Fruit fly (Drosophila melanogaster): ENCODE data around the gene CG32221.

Gene CG32221

DNA sequence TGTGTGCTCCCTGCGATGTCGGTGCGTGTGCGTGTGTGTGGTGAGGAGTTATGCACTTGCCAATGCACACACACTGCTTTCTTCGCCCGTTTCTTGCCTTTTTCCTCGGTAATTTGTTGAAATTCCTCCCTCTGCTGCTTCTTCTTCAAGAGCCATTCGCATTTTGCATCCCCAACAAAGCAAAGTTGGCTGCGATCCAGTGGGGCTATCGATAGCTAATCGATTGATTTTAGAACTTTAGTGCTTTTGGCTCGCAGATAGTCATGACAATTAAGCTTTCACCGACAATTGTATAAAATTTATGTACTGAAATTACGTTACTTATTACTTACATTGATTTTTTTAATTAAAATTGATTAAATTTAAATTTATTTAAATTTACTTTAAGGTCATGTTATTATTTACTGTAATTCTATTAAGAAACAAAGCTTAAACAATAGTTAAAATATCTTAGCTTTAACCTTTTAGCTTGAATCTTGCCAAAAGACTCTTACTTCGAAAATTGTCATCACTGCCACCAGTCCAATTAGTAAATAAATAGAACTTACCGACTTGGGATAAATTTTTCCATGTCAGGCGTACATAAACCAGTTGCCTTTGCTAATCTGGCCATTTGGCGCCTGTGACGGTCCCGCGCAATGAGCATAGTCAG is at the start of gene CG32221, which contains the start of gene trc:
TSS of gene CG32221 (plus strand) at position 528 of the 652 bp plus-strand sequence.
TSS of gene trc (minus strand) at position 162 of the 652 bp plus-strand sequence.
- TF ChIP-seq noc (tag; optimal IDR thresholded peaks at IDR 0.05) = no peak

DNA sequence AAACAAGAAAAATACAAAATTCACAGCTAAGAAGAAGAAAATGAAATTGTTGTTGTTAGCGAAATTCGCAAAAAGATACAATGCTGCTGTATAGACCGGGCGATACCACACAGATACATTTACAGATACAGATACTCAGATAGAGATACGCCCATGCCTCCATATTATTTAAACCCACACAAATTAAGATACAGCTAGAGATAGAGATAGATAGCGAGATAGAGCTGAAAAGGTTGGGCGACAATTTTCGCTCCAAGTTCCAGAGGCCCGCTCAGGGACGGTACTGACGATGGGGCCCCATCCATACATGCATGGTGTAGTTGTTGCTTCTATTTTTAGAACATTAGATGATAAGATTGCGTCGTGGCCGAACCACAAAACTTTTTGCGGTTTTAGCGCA is 46.8 kb upstream of the CG32221 start:
- peak; percentile 53 for TF ChIP-seq noc (tag; optimal IDR thresholded peaks at IDR 0.05)

DNA sequence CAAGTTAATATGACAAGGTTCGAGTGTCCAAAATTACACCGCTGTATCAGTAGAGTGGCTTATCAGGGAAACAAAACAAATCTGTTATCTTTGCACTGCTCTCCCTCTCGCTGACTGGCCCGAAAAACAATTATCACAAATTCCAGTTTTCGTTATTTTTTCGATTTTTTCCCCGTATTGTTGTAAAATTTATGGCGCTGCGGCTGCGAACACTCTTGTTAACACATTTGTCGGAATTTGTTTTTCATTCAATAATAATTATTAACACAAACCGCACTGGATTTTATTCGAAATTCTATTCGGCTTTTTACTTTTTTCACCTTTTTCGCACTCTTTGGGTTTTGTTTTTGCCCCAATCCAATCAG is 43.9 kb upstream of the CG32221 start:
- TF ChIP-seq noc (tag; optimal IDR thresholded peaks at IDR 0.05) = no peak

DNA sequence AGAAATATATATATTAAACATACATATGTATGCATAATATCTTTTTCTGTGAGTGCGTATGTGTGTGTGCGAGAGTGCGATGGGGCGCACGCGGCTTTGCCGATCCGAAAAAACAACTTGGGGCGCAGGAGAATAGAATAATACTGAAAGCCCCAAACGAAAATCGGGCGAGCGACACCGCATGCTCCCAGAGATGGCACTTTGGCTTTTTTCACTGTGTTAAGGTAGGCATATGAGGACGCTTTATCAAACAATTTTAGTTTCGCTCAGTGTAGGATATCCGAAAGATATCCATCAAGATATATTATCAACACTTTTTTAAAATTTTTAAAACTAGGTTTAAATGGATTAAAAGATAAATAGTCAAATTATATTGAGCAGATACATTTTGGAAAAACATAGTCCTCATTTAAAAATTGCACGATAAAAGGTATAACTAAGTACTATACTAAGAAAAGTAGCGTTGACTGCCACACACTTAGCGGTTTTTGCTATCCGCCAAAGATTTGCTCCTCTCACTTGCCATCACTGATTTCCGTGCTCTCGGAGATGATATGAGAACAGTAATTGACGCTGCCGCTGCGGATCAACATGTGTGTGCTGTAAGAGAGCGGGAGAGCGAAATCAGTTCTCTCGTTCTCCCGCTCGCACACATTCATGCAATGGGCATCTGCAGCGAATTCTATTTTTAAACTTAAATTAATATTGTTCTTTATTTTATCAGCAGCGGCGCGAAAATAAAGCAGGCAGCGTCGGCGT is 43.4 kb upstream of the CG32221 start:
- TF ChIP-seq noc (tag; optimal IDR thresholded peaks at IDR 0.05) = peak; percentile 75

DNA sequence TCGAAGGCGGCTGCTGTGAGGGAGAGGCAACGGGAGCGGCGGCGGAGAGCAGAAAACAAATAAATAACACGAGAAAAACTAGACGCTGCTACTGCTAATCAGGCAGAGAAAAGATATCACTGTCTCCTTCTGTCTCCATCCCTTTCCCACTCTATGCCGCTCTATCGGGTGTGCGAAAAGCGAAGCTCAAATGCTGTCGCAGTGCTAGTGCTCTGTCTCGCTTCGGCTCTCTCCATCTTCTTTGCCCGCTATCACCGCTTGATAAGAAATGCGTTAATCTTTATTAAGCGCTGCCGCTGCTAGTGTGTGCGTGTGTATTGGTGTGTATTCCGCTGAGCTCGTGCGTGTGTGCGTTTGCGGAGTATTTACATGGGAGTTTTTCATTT is 42.8 kb upstream of the CG32221 start:
- peak; percentile 45 for TF ChIP-seq noc (tag; optimal IDR thresholded peaks at IDR 0.05)

DNA sequence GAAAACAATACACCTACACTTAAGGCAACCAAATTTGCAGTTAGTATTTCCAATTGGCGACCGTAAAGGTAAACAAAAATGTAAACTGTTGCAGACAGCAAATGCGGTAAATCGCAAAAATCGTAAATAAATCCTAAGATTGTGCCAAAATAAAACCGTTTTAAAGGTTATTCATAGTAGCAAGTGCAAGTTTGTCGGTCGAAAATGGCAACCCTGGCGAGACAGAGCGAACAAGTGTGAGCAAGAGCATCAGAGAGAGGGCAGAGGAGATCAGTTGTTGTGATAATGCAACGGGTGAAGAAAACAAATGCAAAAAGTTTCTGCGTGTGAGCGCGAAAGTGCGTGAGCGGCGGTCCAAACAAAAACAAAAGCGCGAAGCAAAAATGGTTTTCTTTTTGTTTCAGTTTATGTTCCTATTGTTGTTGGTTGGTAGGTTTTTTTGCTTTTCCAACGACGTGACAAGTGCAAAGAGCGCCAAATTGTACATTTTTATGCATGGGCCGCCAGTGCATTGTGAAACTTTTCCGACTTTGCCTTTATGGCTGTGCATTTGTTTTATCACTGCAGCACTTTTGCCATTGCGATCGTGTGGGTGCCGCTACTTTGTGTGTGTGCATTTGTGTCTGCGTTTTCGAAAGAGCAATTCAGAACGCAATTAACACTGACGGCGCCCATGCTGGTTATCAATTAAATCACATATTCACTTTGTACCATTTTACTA is 41.6 kb upstream of the CG32221 start:
- TF ChIP-seq noc (tag; optimal IDR thresholded peaks at IDR 0.05) = no peak

DNA sequence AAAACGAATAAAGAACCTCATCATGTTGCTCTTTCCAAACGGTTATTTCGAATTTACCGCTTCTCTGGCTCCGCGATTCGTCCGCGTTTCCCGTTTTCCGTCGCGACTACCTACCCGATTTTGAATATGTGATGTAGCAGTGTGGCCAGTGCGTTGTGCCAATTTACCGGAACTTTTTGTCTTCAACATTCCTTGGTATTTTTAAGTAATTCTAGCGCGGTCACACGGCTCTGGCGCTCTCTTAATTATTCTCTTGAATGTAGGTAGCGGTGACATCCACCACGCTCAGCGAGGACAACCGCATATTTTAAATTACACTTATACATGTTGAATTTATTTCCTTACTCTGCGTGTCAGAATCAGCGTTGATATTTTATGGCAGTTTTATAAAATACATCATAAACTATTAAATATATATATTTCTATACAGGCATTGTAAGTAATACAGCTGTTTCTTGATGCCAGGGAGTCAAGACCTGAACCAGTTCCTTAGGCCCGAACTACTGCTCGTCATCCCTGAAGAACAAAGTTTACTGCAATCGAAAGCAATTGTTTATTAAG is 41.0 kb upstream of the CG32221 start, which contains the start of the genes CG42637, Gyc76C and SREBP:
TSS of gene CG42637 (minus strand) at position 132 of the 561 bp plus-strand sequence.
TSS of gene Gyc76C (minus strand) at position 132 of the 561 bp plus-strand sequence.
TSS of gene SREBP (plus strand) at position 498 of the 561 bp plus-strand sequence.
- no peak for TF ChIP-seq noc (tag; optimal IDR thresholded peaks at IDR 0.05)

DNA sequence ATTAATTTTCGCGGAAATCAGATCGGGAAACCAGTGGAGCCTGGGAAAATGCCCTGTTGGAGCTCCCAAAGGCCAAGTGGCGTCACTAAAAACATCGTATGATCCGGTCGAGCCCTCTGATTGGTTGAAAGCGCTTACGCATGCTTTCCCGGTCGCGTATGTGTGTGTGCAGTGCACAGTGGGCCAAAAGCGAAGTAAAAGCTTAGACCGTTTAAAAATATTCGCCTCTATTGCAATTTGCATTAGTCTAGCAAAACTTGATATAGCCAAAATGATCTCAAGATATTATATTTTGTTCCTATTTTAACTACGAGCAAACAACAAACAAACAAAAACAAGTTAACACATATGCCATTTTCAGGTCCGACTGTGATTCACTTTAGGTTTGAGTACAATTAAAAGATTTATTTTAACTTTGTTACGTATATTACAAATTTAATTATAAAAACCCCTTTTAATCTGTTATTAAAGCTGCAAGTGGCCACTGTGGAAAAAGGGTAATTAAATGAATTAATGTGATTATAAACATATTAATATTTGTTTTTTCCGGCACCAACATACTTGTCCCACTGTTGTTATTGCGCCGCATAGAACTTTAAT is 40.2 kb upstream of the CG32221 start:
- TF ChIP-seq noc (tag; optimal IDR thresholded peaks at IDR 0.05) = peak; percentile 94

DNA sequence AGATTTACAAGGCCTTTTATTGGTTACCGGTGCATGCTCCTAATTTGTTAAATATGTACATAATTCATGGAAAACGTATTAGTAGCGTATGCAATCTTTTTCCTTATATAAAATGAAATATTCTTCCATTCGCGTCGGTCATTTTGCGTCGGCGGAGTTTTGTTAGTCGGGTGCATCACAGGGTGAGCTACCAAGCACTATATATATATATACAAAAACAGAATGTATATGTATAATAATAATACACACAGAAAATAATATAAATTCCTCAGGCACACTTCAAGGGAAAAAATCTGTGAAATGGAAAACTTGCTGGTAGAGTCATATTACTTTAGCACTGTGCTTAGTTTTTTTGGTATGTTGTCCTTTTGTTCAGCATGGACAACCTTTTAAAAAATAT is 35.5 kb upstream of the CG32221 start, which contains the start of gene Ir76a:
TSS of gene Ir76a (plus strand) at position 301 of the 400 bp plus-strand sequence.
- TF ChIP-seq noc (tag; optimal IDR thresholded peaks at IDR 0.05) = no peak

DNA sequence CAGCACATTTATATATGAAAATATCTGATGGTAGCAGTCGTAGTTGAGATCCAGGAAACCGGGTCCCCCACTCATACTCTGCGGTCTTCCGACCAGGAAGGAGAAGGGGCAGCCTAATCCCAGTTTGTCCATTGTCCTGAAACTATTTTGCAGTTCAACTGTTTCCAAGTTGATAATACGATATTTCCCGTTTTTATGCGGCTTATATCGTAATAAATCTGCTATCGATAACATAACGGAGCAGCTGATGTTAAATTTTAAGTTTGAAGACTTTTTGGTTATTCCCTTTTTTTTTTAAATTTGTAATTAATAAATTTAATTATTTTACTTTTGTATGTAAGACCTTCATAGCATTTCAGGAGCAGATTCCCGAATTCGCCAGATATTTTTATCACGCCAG is 33.4 kb upstream of the CG32221 start, which contains the start of gene CG14102:
TSS of gene CG14102 (minus strand) at position 187 of the 400 bp plus-strand sequence.
- no peak for TF ChIP-seq noc (tag; optimal IDR thresholded peaks at IDR 0.05)

DNA sequence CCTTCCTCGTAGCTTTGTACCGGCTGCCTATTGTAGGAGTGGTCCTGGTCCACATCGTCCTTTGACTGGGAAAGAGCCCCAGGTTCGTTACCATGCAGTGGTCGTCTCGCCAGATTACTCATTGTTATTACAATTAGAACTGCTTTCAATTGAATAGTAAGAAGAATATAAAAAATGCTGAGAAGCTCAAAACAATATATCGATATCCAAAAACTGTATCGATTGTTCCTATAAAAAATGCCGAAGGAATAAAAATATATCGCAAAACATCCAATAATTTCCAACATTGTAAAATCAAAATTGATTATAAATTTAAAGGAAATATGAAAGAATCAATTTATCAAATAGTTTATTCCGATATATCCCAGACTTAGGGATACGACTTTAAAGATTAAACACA is 29.6 kb upstream of the CG32221 start, which contains the start of the genes TORIP and Ccdc58:
TSS of gene TORIP (minus strand) at position 173 of the 400 bp plus-strand sequence.
TSS of gene Ccdc58 (plus strand) at position 274 of the 400 bp plus-strand sequence.
- TF ChIP-seq noc (tag; optimal IDR thresholded peaks at IDR 0.05) = no peak

DNA sequence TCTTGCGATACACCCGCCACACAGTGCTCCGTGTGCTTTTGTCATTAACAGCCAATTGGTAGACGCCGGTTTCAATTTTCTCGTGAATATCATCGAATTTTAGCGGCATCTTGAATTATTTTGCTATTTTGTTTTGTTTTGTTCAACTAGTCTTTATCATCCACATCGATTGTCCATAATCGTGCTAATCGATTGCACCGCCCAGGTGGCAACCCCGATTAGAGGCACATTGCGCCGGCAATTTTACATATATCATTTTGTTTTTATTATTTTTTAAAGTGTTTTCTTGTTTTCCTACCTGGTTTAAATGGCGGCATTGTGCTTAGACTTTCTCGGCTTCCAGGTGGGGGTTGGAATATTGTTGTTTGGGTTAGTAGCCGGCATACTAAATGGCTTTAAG is 28.6 kb upstream of the CG32221 start, which contains the start of gene CG34116:
TSS of gene CG34116 (minus strand) at position 142 of the 400 bp plus-strand sequence.
- no peak for TF ChIP-seq noc (tag; optimal IDR thresholded peaks at IDR 0.05)

DNA sequence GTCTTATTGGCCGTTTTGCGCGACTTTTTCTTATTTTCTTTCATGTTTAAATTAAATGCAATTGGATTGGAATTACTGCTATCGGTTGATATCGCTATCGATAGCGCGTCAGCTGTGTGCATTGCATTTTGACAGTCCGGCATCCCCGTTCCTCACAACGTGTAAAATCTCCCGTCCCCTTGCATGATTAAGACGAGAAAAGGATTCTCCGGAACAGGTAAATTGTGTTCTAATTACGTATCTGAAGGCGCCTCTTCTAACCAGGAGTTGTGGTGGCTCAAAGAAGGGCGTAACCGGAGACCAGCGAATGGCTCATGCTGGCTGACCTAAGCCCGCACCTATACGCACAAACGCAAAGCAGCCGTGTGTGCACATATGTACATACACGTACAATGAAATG is 27.4 kb upstream of the CG32221 start, which contains the start of the genes CG14104 and Kap-alpha1:
TSS of gene CG14104 (minus strand) at position 97 of the 400 bp plus-strand sequence.
TSS of gene Kap-alpha1 (plus strand) at position 130 of the 400 bp plus-strand sequence.
- no peak for TF ChIP-seq noc (tag; optimal IDR thresholded peaks at IDR 0.05)

DNA sequence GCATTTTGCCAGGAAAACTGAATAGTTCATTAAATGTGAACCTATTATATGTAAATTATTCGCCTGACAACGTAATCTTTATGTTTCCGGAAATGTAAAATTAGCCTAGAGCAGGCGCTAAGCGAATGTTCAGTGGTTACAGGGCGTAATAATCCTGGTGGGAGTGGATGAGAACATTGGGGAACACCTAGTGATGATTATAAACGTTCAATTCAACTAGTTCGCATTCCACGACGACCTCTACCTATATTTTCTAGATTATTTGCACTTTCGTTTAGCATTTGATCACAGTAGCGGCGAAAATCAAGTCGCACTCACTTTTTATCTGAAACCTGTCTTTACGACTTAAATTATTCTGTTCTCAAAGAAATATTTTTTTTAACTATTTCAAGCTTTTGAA is 26.9 kb upstream of the CG32221 start:
- no peak for TF ChIP-seq noc (tag; optimal IDR thresholded peaks at IDR 0.05)

DNA sequence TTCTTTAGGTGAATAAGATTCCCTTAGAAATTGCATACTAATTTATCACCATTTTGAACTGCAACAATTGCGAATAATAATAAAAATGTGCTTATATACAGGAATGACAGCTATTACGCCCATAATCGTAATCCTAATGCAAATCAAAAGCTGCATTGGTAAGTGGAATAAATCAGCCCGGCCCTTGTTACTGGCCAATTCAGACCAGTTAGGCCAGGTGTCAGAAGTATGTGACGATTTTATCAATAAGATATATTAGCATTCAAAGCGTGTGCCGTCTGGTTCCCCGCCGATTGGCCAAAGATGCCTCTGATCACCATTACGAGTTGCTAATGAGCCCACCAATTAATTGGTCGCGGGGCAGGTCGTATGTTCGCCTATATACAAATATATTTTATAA is 22.0 kb upstream of the CG32221 start:
- TF ChIP-seq noc (tag; optimal IDR thresholded peaks at IDR 0.05) = no peak
